Fruit fly (Drosophila melanogaster) whole organism, embryonic: Measurements from ENCODE around the gene rasp.

ENCODE experiments used
- BEAF-32 ChIP-seq: fragments of 200-800 bp; sonication (Bioruptor generic); optimal IDR thresholded peaks from 3 replicates; lab custom pipeline; 2017; ENCODE audit warnings: missing biosample characterization, missing genetic modification characterization, mild to moderate bottlenecking, moderate library complexity, missing genetic modification reagents
- CG10431 ChIP-seq: fragments of 200-800 bp; sonication (Bioruptor generic); optimal IDR thresholded peaks from 3 replicates; lab custom pipeline; 2018; ENCODE audit warnings: missing biosample characterization, mild to moderate bottlenecking, missing genetic modification characterization
- CG11247 ChIP-seq: fragments of 200-800 bp; sonication (Bioruptor generic); IDR thresholded peaks from 2 replicates; pipeline ENCODE4 v1.3.6; 2022; ENCODE audit warnings: missing biosample characterization, missing genetic modification characterization
- CG12769 ChIP-seq: fragments of 200-800 bp; sonication (Bioruptor generic); optimal IDR thresholded peaks from 2 replicates; lab custom pipeline; 2019; ENCODE audit warnings: missing biosample characterization, mild to moderate bottlenecking, missing genetic modification characterization, moderate library complexity
- CG13123 ChIP-seq: fragments of 200-800 bp; sonication (Bioruptor generic); optimal IDR thresholded peaks from 2 replicates; lab custom pipeline; 2016; ENCODE audit warnings: missing biosample characterization, missing genetic modification characterization
- CG13296 ChIP-seq: fragments of 200-800 bp; sonication (Bioruptor generic); optimal IDR thresholded peaks from 3 replicates; lab custom pipeline; 2018; ENCODE audit warnings: missing biosample characterization, mild to moderate bottlenecking, missing genetic modification characterization
- CG13424 ChIP-seq: fragments of 200-800 bp; sonication (Bioruptor generic); optimal IDR thresholded peaks from 2 replicates; lab custom pipeline; 2019; ENCODE audit warnings: missing biosample characterization, mild to moderate bottlenecking, missing genetic modification characterization, moderate library complexity
- CG14014 ChIP-seq: fragments of 200-800 bp; sonication (Bioruptor generic); IDR thresholded peaks from 2 replicates; pipeline ENCODE4 v1.3.6; 2022; ENCODE audit warnings: missing biosample characterization, missing genetic modification characterization
- CG14667 ChIP-seq: fragments of 200-800 bp; sonication (Bioruptor generic); IDR thresholded peaks from 2 replicates; pipeline ENCODE4 v1.3.6; 2022; ENCODE audit warnings: missing biosample characterization, missing genetic modification characterization
- CG14710 ChIP-seq: fragments of 200-800 bp; sonication (Bioruptor generic); optimal IDR thresholded peaks from 3 replicates; lab custom pipeline; 2019; ENCODE audit warnings: missing biosample characterization, mild to moderate bottlenecking, missing genetic modification characterization, moderate library complexity
- CG15514 ChIP-seq: fragments of 200-800 bp; sonication (Bioruptor generic); optimal IDR thresholded peaks from 3 replicates; lab custom pipeline; 2017; ENCODE audit warnings: missing biosample characterization, missing genetic modification characterization, mild to moderate bottlenecking, moderate library complexity, missing genetic modification reagents
- CG16813 ChIP-seq: fragments of 200-800 bp; sonication (Bioruptor generic); IDR thresholded peaks from 3 replicates; pipeline ENCODE4 v1.3.6; 2022; ENCODE audit warnings: missing biosample characterization, missing genetic modification characterization; ENCODE audit not compliant: partially characterized antibody
- CG17186 ChIP-seq: fragments of 200-800 bp; sonication (Bioruptor generic); optimal IDR thresholded peaks from 3 replicates; lab custom pipeline; 2017; ENCODE audit warnings: missing biosample characterization, missing genetic modification reagents, missing genetic modification characterization
- CG17612 ChIP-seq: fragments of 200-800 bp; sonication (Bioruptor generic); IDR thresholded peaks from 2 replicates; pipeline ENCODE4 v1.3.6; 2022; ENCODE audit warnings: missing biosample characterization, missing genetic modification characterization
- CG2129 ChIP-seq: fragments of 200-800 bp; sonication (Bioruptor generic); IDR thresholded peaks from 2 replicates; pipeline ENCODE4 v1.3.6; 2022; ENCODE audit warnings: missing biosample characterization, missing genetic modification characterization; ENCODE audit not compliant: partially characterized antibody
- CG31365 ChIP-seq: fragments of 200-800 bp; sonication (Bioruptor generic); optimal IDR thresholded peaks from 2 replicates; lab custom pipeline; 2018; ENCODE audit warnings: missing biosample characterization, mild to moderate bottlenecking, missing genetic modification characterization
- CG32767 ChIP-seq: fragments of 200-800 bp; sonication (Bioruptor generic); IDR thresholded peaks from 2 replicates; pipeline ENCODE4 v1.3.6; 2022; ENCODE audit warnings: missing biosample characterization, missing genetic modification characterization
- CG34422 ChIP-seq: fragments of 200-800 bp; sonication (Bioruptor generic); IDR thresholded peaks from 3 replicates; pipeline ENCODE4 v1.3.6; 2022; ENCODE audit warnings: missing biosample characterization, missing genetic modification characterization
- CG4404 ChIP-seq: fragments of 200-800 bp; sonication (Bioruptor generic); IDR thresholded peaks from 2 replicates; pipeline ENCODE4 v1.3.6; 2022; ENCODE audit warnings: missing biosample characterization, missing genetic modification characterization
- CG6683 ChIP-seq: fragments of 200-800 bp; sonication (Bioruptor generic); optimal IDR thresholded peaks from 2 replicates; lab custom pipeline; 2017; ENCODE audit warnings: missing biosample characterization, mild to moderate bottlenecking, missing genetic modification characterization, missing genetic modification reagents
- CG9437 ChIP-seq: fragments of 200-800 bp; sonication (Bioruptor generic); optimal IDR thresholded peaks from 2 replicates; lab custom pipeline; 2018; ENCODE audit warnings: missing biosample characterization, mild to moderate bottlenecking, missing genetic modification characterization
- D19A ChIP-seq: fragments of 200-800 bp; optimal IDR thresholded peaks from 3 replicates; lab custom pipeline; 2019; ENCODE audit warnings: missing biosample characterization, mild to moderate bottlenecking, missing genetic modification characterization, moderate library complexity
- Doc2 ChIP-seq: fragments of 200-800 bp; sonication (Bioruptor generic); IDR thresholded peaks from 2 replicates; pipeline ENCODE4 v1.3.6; 2022; ENCODE audit warnings: missing biosample characterization, missing genetic modification characterization
- Doc3 ChIP-seq: fragments of 200-800 bp; sonication (Bioruptor generic); IDR thresholded peaks from 3 replicates; pipeline ENCODE4 v1.3.6; 2022; ENCODE audit warnings: missing biosample characterization, missing genetic modification characterization; ENCODE audit not compliant: partially characterized antibody
- H2.0 ChIP-seq: fragments of 200-800 bp; sonication (Bioruptor generic); IDR thresholded peaks from 2 replicates; pipeline ENCODE4 v1.3.6; 2022; ENCODE audit warnings: missing biosample characterization, missing genetic modification characterization
- Hmr ChIP-seq: fragments of 200-800 bp; sonication (Bioruptor generic); optimal IDR thresholded peaks from 3 replicates; lab custom pipeline; 2017; ENCODE audit warnings: mild to moderate bottlenecking, missing biosample characterization, missing genetic modification reagents, missing genetic modification characterization
- Lim3 ChIP-seq: fragments of 200-800 bp; sonication (Bioruptor generic); IDR thresholded peaks from 2 replicates; pipeline ENCODE4 v1.3.6; 2022; ENCODE audit warnings: missing biosample characterization, missing genetic modification characterization
- MBD-R2 ChIP-seq: fragments of 200-800 bp; sonication (Bioruptor generic); IDR thresholded peaks from 2 replicates; pipeline ENCODE4 v1.3.6; 2022; ENCODE audit warnings: missing biosample characterization, missing genetic modification characterization
- Scr ChIP-seq: fragments of 200-800 bp; sonication (Bioruptor generic); IDR thresholded peaks from 2 replicates; pipeline ENCODE4 v1.3.6; 2022; ENCODE audit warnings: missing biosample characterization, missing genetic modification characterization; ENCODE audit not compliant: partially characterized antibody
- Taf1 ChIP-seq: fragments of 200-800 bp; sonication (Bioruptor generic); IDR thresholded peaks from 2 replicates; pipeline ENCODE4 v1.3.6; 2022; ENCODE audit warnings: missing biosample characterization, missing genetic modification characterization
- Usf ChIP-seq: fragments of 200-800 bp; sonication (Bioruptor generic); optimal IDR thresholded peaks from 2 replicates; lab custom pipeline; 2017; ENCODE audit warnings: missing genotype, missing biosample characterization, missing genetic modification characterization
- YL-1 ChIP-seq: fragments of 200-800 bp; sonication (Bioruptor generic); optimal IDR thresholded peaks from 3 replicates; lab custom pipeline; 2017; ENCODE audit warnings: missing biosample characterization, mild to moderate bottlenecking, missing genetic modification characterization
- amos ChIP-seq: fragments of 200-800 bp; sonication (Bioruptor generic); IDR thresholded peaks from 2 replicates; pipeline ENCODE4 v1.3.6; 2022; ENCODE audit warnings: missing biosample characterization, missing genetic modification characterization; ENCODE audit not compliant: partially characterized antibody
- bbx ChIP-seq: fragments of 200-800 bp; sonication (Bioruptor generic); IDR thresholded peaks from 2 replicates; pipeline ENCODE4 v1.3.6; 2022; ENCODE audit warnings: missing biosample characterization, missing genetic modification characterization; ENCODE audit not compliant: partially characterized antibody
- bcd ChIP-seq: fragments of 200-800 bp; sonication (Bioruptor generic); optimal IDR thresholded peaks from 2 replicates; lab custom pipeline; 2017; ENCODE audit warnings: missing biosample characterization, mild to moderate bottlenecking, missing genetic modification characterization
- emc ChIP-seq: fragments of 200-800 bp; sonication (Bioruptor generic); optimal IDR thresholded peaks from 2 replicates; lab custom pipeline; 2016; ENCODE audit warnings: missing biosample characterization, missing genetic modification characterization
- ftz-f1 ChIP-seq: fragments of 200-800 bp; sonication (Bioruptor generic); optimal IDR thresholded peaks from 2 replicates; lab custom pipeline; 2016; ENCODE audit warnings: missing biosample characterization, missing genetic modification characterization
- grau ChIP-seq: fragments of 200-800 bp; optimal IDR thresholded peaks from 3 replicates; lab custom pipeline; 2019; ENCODE audit warnings: missing biosample characterization, mild to moderate bottlenecking, missing genetic modification characterization, moderate library complexity
- mirr ChIP-seq: fragments of 200-800 bp; sonication (Bioruptor generic); optimal IDR thresholded peaks from 3 replicates; lab custom pipeline; 2018; ENCODE audit warnings: missing biosample characterization, mild to moderate bottlenecking, missing genetic modification characterization
- pan ChIP-seq, 4 experiments: fragments of >200 bp in 3 of 4; fragments of 200-800 bp in 1 of 4; sonication (Bioruptor generic) in 1 of 4; optimal IDR thresholded peaks in 3 of 4; IDR thresholded peaks in 1 of 4; 2 replicates each; pipeline versions ENCODE4 v1.3.6 to Lab custom; 2017 to 2022; ENCODE audit warnings: missing biosample characterization in 2 of 4, missing genetic modification characterization in 2 of 4, mixed read lengths in 1 of 4
- repo ChIP-seq: fragments of 200-800 bp; sonication (Bioruptor generic); optimal IDR thresholded peaks from 2 replicates; lab custom pipeline; 2016; ENCODE audit warnings: missing biosample characterization, missing genetic modification characterization
- ro ChIP-seq: fragments of 200-800 bp; sonication (Bioruptor generic); IDR thresholded peaks from 2 replicates; pipeline ENCODE4 v1.3.6; 2022; ENCODE audit warnings: missing biosample characterization, missing genetic modification characterization
- sens-2 ChIP-seq: fragments of 200-800 bp; sonication (Bioruptor generic); IDR thresholded peaks from 2 replicates; pipeline ENCODE4 v1.3.6; 2022; ENCODE audit warnings: missing biosample characterization, missing genetic modification characterization
- sna ChIP-seq: fragments of 200-800 bp; sonication (Bioruptor generic); IDR thresholded peaks from 2 replicates; pipeline ENCODE4 v1.3.6; 2022; ENCODE audit warnings: missing biosample characterization, missing genetic modification characterization; ENCODE audit not compliant: partially characterized antibody
- stc ChIP-seq: fragments of 200-800 bp; sonication (Bioruptor generic); IDR thresholded peaks from 2 replicates; pipeline ENCODE4 v1.3.6; 2022; ENCODE audit warnings: missing biosample characterization, missing genetic modification characterization
- stwl ChIP-seq: fragments of 200-800 bp; sonication (Bioruptor generic); optimal IDR thresholded peaks from 3 replicates; lab custom pipeline; 2018; ENCODE audit warnings: missing biosample characterization, mild to moderate bottlenecking, missing genetic modification characterization, moderate library complexity
- ttk ChIP-seq: fragments of 200-800 bp; sonication (Bioruptor generic); IDR thresholded peaks from 2 replicates; pipeline ENCODE4 v2.1.2; 2022; ENCODE audit warnings: missing biosample characterization, missing genetic modification characterization
- tup ChIP-seq: fragments of 200-800 bp; sonication (Bioruptor generic); optimal IDR thresholded peaks from 2 replicates; lab custom pipeline; 2016; ENCODE audit warnings: missing biosample characterization, mild to moderate bottlenecking, missing genetic modification characterization, moderate library complexity
- unc-4 ChIP-seq: fragments of 200-800 bp; sonication (Bioruptor generic); IDR thresholded peaks from 2 replicates; pipeline ENCODE4 v1.3.6; 2022; ENCODE audit warnings: missing biosample characterization, missing genetic modification characterization; ENCODE audit not compliant: partially characterized antibody
- zf30C ChIP-seq: fragments of 200-800 bp; sonication (Bioruptor generic); optimal IDR thresholded peaks from 3 replicates; lab custom pipeline; 2018; ENCODE audit warnings: missing biosample characterization, mild to moderate bottlenecking, missing genetic modification characterization

Gene rasp

DNA sequence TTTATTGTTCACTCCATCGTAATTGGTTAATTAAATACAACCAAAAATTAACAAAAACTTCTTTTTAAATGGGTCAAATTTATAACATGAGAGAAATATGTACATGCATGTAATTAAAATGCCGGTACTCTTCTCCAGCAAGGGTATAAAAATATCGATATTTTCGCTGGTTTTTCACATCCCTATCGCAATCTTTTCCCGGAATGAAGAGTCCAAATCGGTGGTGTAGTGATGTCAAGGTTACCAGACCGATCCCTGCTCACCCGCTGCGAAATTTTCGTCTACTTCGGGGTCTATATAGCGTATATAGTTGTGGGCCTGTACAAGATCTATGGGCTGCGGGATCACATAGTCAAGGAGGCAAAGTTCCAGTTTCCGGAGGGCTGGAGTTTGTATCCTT, at the start of gene rasp (continued):
- TF ChIP-seq repo (GFP tag; lab: Kevin White, UChicago) (no peak), CG14667 (no peak), bcd (GFP tag; lab: Kevin White, UChicago) (no peak), ttk (no peak), zf30C (GFP tag; lab: Kevin White, UChicago) (no peak), CG34422 (GFP tag; lab: Robert Waterston, UW) (no peak), unc-4 (GFP tag; lab: Robert Waterston, UW) (peak; percentile 45), CG14014 (no peak), CG10431 (GFP tag; lab: Kevin White, UChicago) (no peak), grau (tag; lab: Kevin White, UChicago) (no peak), pan (optimal IDR thresholded peaks at IDR 0.05; lab: Kevin White, UChicago) (no peak), pan (GFP tag; optimal IDR thresholded peaks at IDR 0.05 in 1 of 2, IDR thresholded peaks at IDR 0.05 in 1 of 2) (no peak), CG13296 (GFP tag; lab: Kevin White, UChicago) (no peak), Lim3 (GFP tag; lab: Robert Waterston, UW) (no peak), H2.0 (GFP tag; lab: Robert Waterston, UW) (no peak), CG15514 (GFP tag; lab: Kevin White, UChicago) (peak; percentile 42), CG13123 (GFP tag; lab: Kevin White, UChicago) (no peak), Hmr (no peak), CG11247 (GFP tag; lab: Robert Waterston, UW) (no peak), Doc3 (GFP tag; lab: Robert Waterston, UW) (0 out of 3 replicates have a peak, but pooled peaks have one; percentile 38), CG12769 (no peak), CG32767 (GFP tag; lab: Robert Waterston, UW) (no peak), mirr (GFP tag; lab: Kevin White, UChicago) (no peak), stc (no peak), amos (GFP tag; lab: Robert Waterston, UW) (peak; percentile 48), stwl (peak; percentile 33), CG31365 (tag; lab: Kevin White, UChicago) (no peak), CG6683 (no peak), CG9437 (GFP tag; lab: Kevin White, UChicago) (no peak), Scr (GFP tag; lab: Robert Waterston, UW) (peak; percentile 63), CG14710 (tag; lab: Kevin White, UChicago) (no peak), sens-2 (no peak), tup (no peak), Taf1 (GFP tag; lab: Robert Waterston, UW) (no peak), bbx (GFP tag; lab: Robert Waterston, UW) (peak; percentile 45; the same call in 1 of the 2 replicates), CG16813 (GFP tag; lab: Robert Waterston, UW) (0 out of 3 replicates have a peak, but pooled peaks have one; percentile 35), CG13424 (tag; lab: Kevin White, UChicago) (no peak), CG17186 (GFP tag; lab: Kevin White, UChicago) (no peak), BEAF-32 (GFP tag; lab: Kevin White, UChicago) (peak; percentile 63), Doc2 (no peak), Usf (GFP tag; lab: Kevin White, UChicago) (no peak), CG17612 (GFP tag; lab: Robert Waterston, UW) (no peak), MBD-R2 (peak; percentile 51), YL-1 (GFP tag; lab: Kevin White, UChicago) (peak; percentile 34), D19A (tag; lab: Kevin White, UChicago) (no peak), CG2129 (GFP tag; lab: Robert Waterston, UW) (peak; percentile 47), CG4404 (no peak), ftz-f1 (GFP tag; lab: Kevin White, UChicago) (peak; percentile 41), ro (GFP tag; lab: Robert Waterston, UW) (no peak), emc (GFP tag; lab: Kevin White, UChicago) (no peak), sna (GFP tag; lab: Robert Waterston, UW) (0 out of 2 replicates have a peak, but pooled peaks have one; percentile 29)
